Fruit fly (Drosophila melanogaster): ENCODE data around the gene CG13126.

The CG13126 gene

DNA sequence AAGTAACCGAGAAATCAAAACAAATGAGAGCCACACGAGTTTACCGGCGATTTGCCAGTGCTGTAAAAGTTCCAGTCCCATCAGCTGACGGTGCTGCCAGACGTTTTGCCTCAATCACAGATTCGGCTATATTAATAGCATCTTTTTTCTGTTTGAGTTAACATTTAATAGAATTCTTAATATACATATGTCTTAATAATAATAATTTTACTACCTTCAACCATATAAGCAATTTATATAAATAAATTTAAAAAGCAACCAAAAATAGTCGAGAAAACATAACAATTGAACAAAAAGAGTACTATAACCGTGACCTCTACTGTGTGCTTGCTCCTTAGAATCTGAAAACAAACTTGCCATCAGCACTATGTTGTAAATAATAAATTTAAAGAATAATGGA lies at the start of gene CG13126, which contains the start of gene CG4709:
Gene CG13126, minus strand, starts transcription at position 63 of the 400 bp plus-strand sequence.
Gene CG4709, plus strand, starts transcription at position 207 of the 400 bp plus-strand sequence.
- TF ChIP-seq Mnt (GFP tag; optimal IDR thresholded peaks at IDR 0.05) (peak; percentile 85), CG5204 (GFP tag; optimal IDR thresholded peaks at IDR 0.05) (no peak), CG1620 (GFP tag; optimal IDR thresholded peaks at IDR 0.05) (no peak), kay (GFP tag; ENCODE audit: borderline replicate concordance) (no peak), Crg-1 (GFP tag; optimal IDR thresholded peaks at IDR 0.05) (peak; percentile 69), CG11617 (GFP tag; optimal IDR thresholded peaks at IDR 0.05) (peak; percentile 89), bab1 (GFP tag; optimal IDR thresholded peaks at IDR 0.05) (peak; percentile 92), pad (GFP tag; optimal IDR thresholded peaks at IDR 0.05) (peak; percentile 79), CG7045 (GFP tag; optimal IDR thresholded peaks at IDR 0.05) (peak; percentile 89), Hr96 (GFP tag; optimal IDR thresholded peaks at IDR 0.05) (peak; percentile 17), toe (GFP tag; optimal IDR thresholded peaks at IDR 0.05) (peak; percentile 60), CG33017 (tag; optimal IDR thresholded peaks at IDR 0.05) (peak; percentile 89), CG12768 (GFP tag; optimal IDR thresholded peaks at IDR 0.05) (peak; percentile 90), CG14711 (tag; optimal IDR thresholded peaks at IDR 0.05) (peak; percentile 95), ovo (GFP tag; optimal IDR thresholded peaks at IDR 0.05) (peak; percentile 38), Clk (GFP tag; optimal IDR thresholded peaks at IDR 0.05) (peak; percentile 61), cic (GFP tag; optimal IDR thresholded peaks at IDR 0.05) (peak; percentile 50), tj (GFP tag; optimal IDR thresholded peaks at IDR 0.05) (peak; percentile 61), CG7101 (tag; optimal IDR thresholded peaks at IDR 0.05) (peak; percentile 94), cnc (optimal IDR thresholded peaks at IDR 0.05) (no peak)

dm6 chr2L:10003593-10003992 lies 49.6 kb upstream of the CG13126 start, which contains the start of gene Ndf:
Gene Ndf, plus strand, starts transcription at chr2L:10003832.
- TF ChIP-seq bab1 (GFP tag; optimal IDR thresholded peaks at IDR 0.05) (peak; percentile 61), cnc (optimal IDR thresholded peaks at IDR 0.05) (peak; percentile 3 to 47), cic (GFP tag; optimal IDR thresholded peaks at IDR 0.05) (no peak), Mnt (GFP tag; optimal IDR thresholded peaks at IDR 0.05) (peak; percentile 71), pad (GFP tag; optimal IDR thresholded peaks at IDR 0.05) (peak; percentile 65), toe (GFP tag; optimal IDR thresholded peaks at IDR 0.05) (peak; percentile 76), ovo (GFP tag; optimal IDR thresholded peaks at IDR 0.05) (peak; percentile 59), CG7101 (tag; optimal IDR thresholded peaks at IDR 0.05) (peak; percentile 77), tj (GFP tag; optimal IDR thresholded peaks at IDR 0.05) (peak; percentile 15), CG7045 (GFP tag; optimal IDR thresholded peaks at IDR 0.05) (peak; percentile 45), CG11617 (GFP tag; optimal IDR thresholded peaks at IDR 0.05) (peak; percentile 33), CG33017 (tag; optimal IDR thresholded peaks at IDR 0.05) (peak; percentile 44), Crg-1 (GFP tag; optimal IDR thresholded peaks at IDR 0.05) (peak; percentile 77), CG1620 (GFP tag; optimal IDR thresholded peaks at IDR 0.05) (peak; percentile 77), CG5204 (GFP tag; optimal IDR thresholded peaks at IDR 0.05) (peak; percentile 44), kay (GFP tag; ENCODE audit: borderline replicate concordance) (no peak), Hr96 (GFP tag; optimal IDR thresholded peaks at IDR 0.05) (peak; percentile 51), Clk (GFP tag; optimal IDR thresholded peaks at IDR 0.05) (peak; percentile 25), CG14711 (tag; optimal IDR thresholded peaks at IDR 0.05) (peak; percentile 44), CG12768 (GFP tag; optimal IDR thresholded peaks at IDR 0.05) (peak; percentile 66)

DNA sequence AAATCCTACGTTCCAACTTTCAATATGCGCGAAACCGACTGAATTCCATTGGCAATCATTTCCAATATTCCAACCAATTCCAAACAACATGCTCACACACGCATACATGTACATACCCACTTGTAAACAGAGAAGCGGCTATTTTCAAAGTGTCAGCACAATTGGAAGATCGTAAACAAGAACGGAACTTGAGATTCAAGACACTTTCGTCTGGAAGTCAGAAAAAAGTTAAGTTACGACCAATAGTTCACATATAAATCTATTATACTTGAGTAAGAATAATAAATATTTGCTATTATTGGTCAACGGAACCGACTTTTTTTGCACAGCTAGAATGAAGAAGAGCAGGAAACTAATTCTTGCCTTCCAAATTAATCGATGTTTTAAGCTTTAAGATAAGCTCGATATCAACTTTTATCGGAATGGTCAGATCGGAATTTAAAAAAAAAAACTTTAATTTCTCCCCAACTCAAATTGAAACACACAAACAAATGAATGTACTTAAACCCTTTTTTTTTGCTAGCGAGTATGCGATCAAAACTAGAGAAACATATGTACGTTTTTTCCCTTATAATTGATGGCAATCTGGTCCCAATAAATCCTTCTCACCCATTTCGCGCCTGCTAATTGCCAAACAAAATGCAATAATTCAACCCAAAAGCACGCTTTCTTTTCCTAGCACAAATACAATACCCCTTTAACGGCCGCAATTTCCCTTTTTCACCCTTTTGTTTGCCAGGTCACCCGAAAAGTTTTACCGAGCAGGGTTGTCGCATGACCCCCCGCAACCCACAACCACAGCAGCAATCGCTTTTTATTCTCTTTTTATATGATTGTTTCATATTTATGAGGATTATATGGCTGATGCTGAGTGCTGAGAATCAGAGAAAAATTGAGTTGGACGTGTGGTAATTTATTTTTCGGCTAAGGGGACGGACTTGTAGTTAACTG lies 48.7 kb upstream of the CG13126 start, which contains the start of the genes CG31875 and SoYb:
Gene CG31875, minus strand, starts transcription at position 329 of the 951 bp plus-strand sequence.
Gene SoYb, minus strand, starts transcription at position 329 of the 951 bp plus-strand sequence.
- no peak for TF ChIP-seq cic (GFP tag; optimal IDR thresholded peaks at IDR 0.05)
- peak; percentile 64 for TF ChIP-seq bab1 (GFP tag; optimal IDR thresholded peaks at IDR 0.05)
- peak; percentile 5 for TF ChIP-seq kay (GFP tag; ENCODE audit: borderline replicate concordance)
- peak; percentile 58 for TF ChIP-seq CG14711 (tag; optimal IDR thresholded peaks at IDR 0.05)
- TF ChIP-seq tj (GFP tag; optimal IDR thresholded peaks at IDR 0.05): peak; percentile 94

DNA sequence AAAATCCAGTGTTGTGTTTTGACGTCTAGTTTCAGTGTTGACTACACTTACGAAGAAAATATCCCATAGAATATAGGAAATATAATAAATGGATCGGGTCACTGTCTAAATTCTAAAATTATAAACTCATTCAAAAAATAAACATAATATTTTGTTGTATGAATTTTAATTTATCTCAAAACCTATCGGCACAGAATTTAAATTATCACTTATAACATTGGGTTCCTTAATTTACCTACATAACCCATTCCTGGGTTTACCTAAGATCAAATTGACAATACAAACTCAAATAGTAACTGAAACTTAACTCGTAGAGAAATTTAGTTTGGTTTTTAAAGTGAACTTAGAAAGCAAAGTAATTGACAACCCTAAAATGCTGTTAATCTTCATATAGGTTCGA lies 42.6 kb upstream of the CG13126 start:
- no peak for TF ChIP-seq ovo (GFP tag; optimal IDR thresholded peaks at IDR 0.05)
- peak; percentile 14 for TF ChIP-seq CG11617 (GFP tag; optimal IDR thresholded peaks at IDR 0.05)
- no peak for TF ChIP-seq Mnt (GFP tag; optimal IDR thresholded peaks at IDR 0.05)

- TF ChIP-seq CG33017 (tag; optimal IDR thresholded peaks at IDR 0.05) (no peak), CG14711 (tag; optimal IDR thresholded peaks at IDR 0.05) (no peak)
These were observed 40.4 kb upstream of the CG13126 start for dm6 chr2L:9994382-9994781.

DNA sequence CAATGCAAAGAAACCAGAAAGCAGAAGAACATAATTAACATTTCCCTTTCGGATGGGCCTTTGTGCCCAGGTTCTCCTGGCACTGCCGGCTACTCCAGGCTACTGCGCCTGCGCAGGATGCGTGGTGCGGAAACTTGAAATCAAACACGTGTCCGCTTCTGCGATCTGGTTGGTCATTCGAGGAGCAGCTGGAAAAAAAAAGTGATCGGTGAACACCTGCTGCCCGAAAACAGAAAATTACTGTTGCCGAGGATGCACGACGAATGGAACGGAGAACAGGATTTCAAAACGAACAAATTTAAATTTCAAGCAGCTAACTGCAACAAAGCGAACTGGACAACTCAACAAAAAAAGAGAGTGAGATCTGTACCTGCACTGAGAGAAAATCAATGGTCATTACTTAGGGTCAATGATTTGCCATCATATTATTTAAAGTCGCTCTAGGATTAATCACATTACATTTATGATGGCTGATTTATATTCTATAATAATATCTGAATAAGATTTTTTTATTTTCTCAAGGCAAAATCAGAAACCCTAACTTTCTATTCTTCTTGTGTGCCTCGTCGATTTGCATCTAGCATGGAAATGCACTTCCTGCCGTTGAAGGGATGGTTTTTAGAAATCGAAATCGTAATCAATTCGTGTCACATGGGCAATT lies 36.0 kb upstream of the CG13126 start:
- no peak for TF ChIP-seq CG12768 (GFP tag; optimal IDR thresholded peaks at IDR 0.05)
